Worm (Caenorhabditis elegans): ENCODE data around the gene Y65A5A.2.
"Not testable (repeated sequence)": the region's sequence is repeated elsewhere in the genome, so short reads cannot be mapped to it uniquely, and the experiment has no call there.

Y65A5A.2 gene

DNA sequence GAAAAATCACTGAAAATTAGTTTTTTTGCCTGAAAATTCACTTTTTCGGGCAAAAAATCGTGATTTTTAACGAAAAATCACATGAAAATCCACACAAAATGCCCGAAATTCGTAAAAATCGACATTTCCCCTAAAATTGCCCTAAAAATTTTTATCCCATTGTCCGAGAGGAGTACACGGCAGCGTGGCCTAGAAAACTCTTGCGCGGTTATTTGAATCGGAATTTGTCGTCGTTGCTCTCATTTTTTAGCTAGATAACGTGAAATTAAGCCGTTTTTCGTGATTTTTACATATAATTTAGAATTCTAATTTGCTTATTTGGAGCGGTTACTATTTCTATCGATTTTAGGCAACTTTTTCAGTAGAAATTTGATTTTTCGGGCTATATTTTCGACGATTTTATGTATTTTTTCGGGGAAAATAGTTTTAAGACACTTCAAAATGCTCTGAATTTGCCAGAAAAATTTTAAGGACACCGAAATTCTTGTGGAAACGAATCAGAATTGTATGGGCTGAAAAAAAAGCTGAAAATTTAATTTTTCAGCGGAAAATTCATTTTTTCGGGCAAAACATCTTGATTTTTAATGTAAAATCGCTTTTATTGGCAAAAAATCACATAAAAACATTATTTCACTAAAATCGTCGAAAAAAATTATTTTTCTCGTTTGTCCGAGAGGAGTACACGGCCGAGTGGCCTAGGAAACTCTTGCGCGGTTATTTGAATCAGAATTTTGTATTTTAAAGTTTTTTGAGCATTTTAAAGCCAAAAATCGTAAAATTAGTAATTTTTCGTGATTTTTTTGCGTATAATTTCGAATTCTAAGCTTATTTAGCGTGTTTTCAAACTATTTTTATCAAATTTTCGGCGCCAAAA, 3.5 kb downstream of the Y65A5A.2 start:
- peak; percentile 72 for TF ChIP-seq lin-15B (tag; optimal IDR thresholded peaks at IDR 0.05)
- TF ChIP-seq lsy-12 (tag; optimal IDR thresholded peaks at IDR 0.05): peak; percentile 67
- no peak for TF ChIP-seq elt-1 (tag; optimal IDR thresholded peaks at IDR 0.05)
- no peak for TF ChIP-seq egl-27 (tag; optimal IDR thresholded peaks at IDR 0.05)
- no peak for TF ChIP-seq nhr-67 (tag; optimal IDR thresholded peaks at IDR 0.05)
- TF ChIP-seq ceh-82 (tag; optimal IDR thresholded peaks at IDR 0.05): no peak
- TF ChIP-seq eor-1 (tag; optimal IDR thresholded peaks at IDR 0.05): peak in 1 of 2 experiments; percentile 62
- no peak for TF ChIP-seq fos-1 (tag; optimal IDR thresholded peaks at IDR 0.05)
- no peak for TF ChIP-seq nhr-12 (tag; optimal IDR thresholded peaks at IDR 0.05)
- no peak for TF ChIP-seq ceh-28 (tag; optimal IDR thresholded peaks at IDR 0.05)
- TF ChIP-seq nhr-43 (tag; optimal IDR thresholded peaks at IDR 0.05; ENCODE audit: poor library complexity, severe bottlenecking): peak; percentile 95
- peak; percentile 3 for TF ChIP-seq hmg-11 (tag; optimal IDR thresholded peaks at IDR 0.05)
- TF ChIP-seq snpc-4 (tag; optimal IDR thresholded peaks at IDR 0.05): peak; percentile 54
- TF ChIP-seq skn-1 (tag; optimal IDR thresholded peaks at IDR 0.05): peak; percentile 42
- peak; percentile 42 for TF ChIP-seq nhr-25 (tag; optimal IDR thresholded peaks at IDR 0.05)
- peak; percentile 82 for TF ChIP-seq nhr-23 (tag; optimal IDR thresholded peaks at IDR 0.05)
- peak; percentile 64 for TF ChIP-seq nfya-1 (tag; optimal IDR thresholded peaks at IDR 0.05; ENCODE audit: insufficient read depth)
- no peak for TF ChIP-seq nhr-237 (tag; optimal IDR thresholded peaks at IDR 0.05)
- TF ChIP-seq elt-2 (tag; optimal IDR thresholded peaks at IDR 0.05): peak; percentile 5
- peak; percentile 64 for TF ChIP-seq pha-4 (tag; optimal IDR thresholded peaks at IDR 0.05)
- peak; percentile 14 for TF ChIP-seq tbx-2 (tag; optimal IDR thresholded peaks at IDR 0.05)
- no peak for TF ChIP-seq zag-1 (tag; optimal IDR thresholded peaks at IDR 0.05)
- no peak for TF ChIP-seq ceh-9 (tag; optimal IDR thresholded peaks at IDR 0.05)
- no peak for TF ChIP-seq unc-39 (tag; optimal IDR thresholded peaks at IDR 0.05)
- no peak for TF ChIP-seq daf-12 (tag; optimal IDR thresholded peaks at IDR 0.05)
- peak; percentile 10 for TF ChIP-seq R02D3.7 (tag; optimal IDR thresholded peaks at IDR 0.05)
- no peak for TF ChIP-seq nhr-77 (tag; optimal IDR thresholded peaks at IDR 0.05)
- TF ChIP-seq ztf-4 (tag; optimal IDR thresholded peaks at IDR 0.05): no peak

DNA sequence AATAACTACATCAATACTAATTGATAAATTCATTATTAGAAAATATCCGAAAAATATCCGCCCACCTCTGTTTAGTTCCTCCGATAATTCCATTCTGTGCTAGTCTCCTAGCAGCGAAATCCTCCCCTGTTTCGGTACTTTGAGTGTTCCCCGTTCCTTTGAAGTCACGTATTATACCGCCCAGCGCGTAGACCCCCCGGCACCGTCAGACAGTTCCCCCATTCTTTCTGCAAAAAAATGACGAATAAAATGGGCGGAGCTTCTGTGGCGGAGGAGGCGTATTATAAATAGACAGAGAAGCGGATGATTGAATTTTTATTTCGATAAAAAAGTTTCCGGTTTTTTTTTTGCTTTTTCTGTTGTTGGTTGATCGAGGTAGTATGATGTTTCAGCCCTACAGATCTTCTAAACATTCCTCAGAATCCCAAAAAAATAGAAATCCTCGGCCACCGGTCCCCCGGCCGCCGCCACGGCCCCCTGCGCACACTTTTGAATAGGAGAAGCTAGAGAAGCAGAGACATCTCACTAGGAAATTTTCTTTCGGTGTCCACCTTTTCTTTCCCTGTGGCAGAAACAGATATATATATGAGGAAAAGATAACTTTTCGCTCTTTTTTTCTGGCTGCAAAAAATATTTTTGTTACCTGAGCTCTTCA, 10.2 kb downstream of the Y65A5A.2 start:
- TF ChIP-seq lin-15B (tag; optimal IDR thresholded peaks at IDR 0.05) (peak; percentile 30), lin-39 (tag; optimal IDR thresholded peaks at IDR 0.05) (peak; percentile 6), hmg-11 (tag; optimal IDR thresholded peaks at IDR 0.05) (peak; percentile 26), elt-1 (tag; optimal IDR thresholded peaks at IDR 0.05) (no peak), nhr-12 (tag; optimal IDR thresholded peaks at IDR 0.05) (no peak), lsy-12 (tag; optimal IDR thresholded peaks at IDR 0.05) (no peak), pqm-1 (tag; optimal IDR thresholded peaks at IDR 0.05) (no peak), nfya-1 (tag; optimal IDR thresholded peaks at IDR 0.05; ENCODE audit: insufficient read depth) (peak; percentile 26)

DNA sequence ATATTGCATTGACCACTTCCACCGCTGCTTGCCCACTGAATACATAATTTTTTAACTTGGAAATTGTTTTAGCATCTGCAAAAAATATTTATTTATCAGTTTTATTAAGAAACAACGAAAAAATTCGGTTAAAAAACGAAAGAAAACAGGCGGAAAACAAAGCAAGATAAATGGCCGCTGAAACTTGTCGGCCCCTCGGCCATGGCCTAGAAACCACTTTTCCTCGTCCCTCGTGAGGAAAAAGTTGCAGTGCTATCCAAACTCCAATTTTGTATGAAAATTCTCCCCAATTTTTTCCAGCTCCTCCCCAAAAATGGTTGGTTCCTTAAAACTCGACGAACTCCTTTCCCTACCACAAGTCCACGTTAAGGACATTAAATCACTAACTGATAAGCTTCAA, 12.5 kb downstream of the Y65A5A.2 start, which contains the start of gene Y10G11A.1:
Gene Y10G11A.1, plus strand, starts transcription at position 301 of the 400 bp plus-strand sequence.
- not testable (repeated sequence) for TF ChIP-seq elt-1 (tag; optimal IDR thresholded peaks at IDR 0.05); fkh-10 (GFP tag; optimal IDR thresholded peaks at IDR 0.05); nhr-43 (tag; optimal IDR thresholded peaks at IDR 0.05; ENCODE audit: poor library complexity, severe bottlenecking)

- TF ChIP-seq nhr-76 (tag; optimal IDR thresholded peaks at IDR 0.05): no peak
- TF ChIP-seq aly-2 (tag; optimal IDR thresholded peaks at IDR 0.05): no peak
- TF ChIP-seq egl-5 (tag; optimal IDR thresholded peaks at IDR 0.05): no peak
- no peak for TF ChIP-seq nhr-23 (tag; optimal IDR thresholded peaks at IDR 0.05)
- no peak for TF ChIP-seq nhr-67 (tag; optimal IDR thresholded peaks at IDR 0.05)
- no peak for TF ChIP-seq daf-12 (tag; optimal IDR thresholded peaks at IDR 0.05)
- no peak for TF ChIP-seq tbx-2 (tag; optimal IDR thresholded peaks at IDR 0.05)
- no peak for TF ChIP-seq sea-2 (GFP tag; optimal IDR thresholded peaks at IDR 0.05)
- no peak for TF ChIP-seq egl-27 (tag; optimal IDR thresholded peaks at IDR 0.05)
- no peak for TF ChIP-seq nfya-1 (tag; optimal IDR thresholded peaks at IDR 0.05; ENCODE audit: insufficient read depth)
- no peak for TF ChIP-seq nhr-43 (tag; optimal IDR thresholded peaks at IDR 0.05; ENCODE audit: poor library complexity, severe bottlenecking)
- TF ChIP-seq nhr-11 (tag; optimal IDR thresholded peaks at IDR 0.05): no peak
Observed at ce11 chrIV:16431929-16432328, 20.1 kb downstream of the Y65A5A.2 start, which contains the start of gene dlc-3. dlc-3 (plus strand) TSS chrIV:16432229.
